Worm (Caenorhabditis elegans): Measurements from ENCODE around the gene drr-2.

ce11 chrIII:13642776-13643175 is 594 bp downstream of the drr-2 start:
- no peak for TF ChIP-seq ztf-11 (tag; optimal IDR thresholded peaks at IDR 0.05)
- TF ChIP-seq snpc-4 (tag; optimal IDR thresholded peaks at IDR 0.05) = no peak
- no peak for TF ChIP-seq ceh-82 (tag; optimal IDR thresholded peaks at IDR 0.05)
- TF ChIP-seq unc-55 (GFP tag; optimal IDR thresholded peaks at IDR 0.05) = no peak
- TF ChIP-seq nhr-23 (tag; optimal IDR thresholded peaks at IDR 0.05) = no peak
- no peak for TF ChIP-seq ama-1 (optimal IDR thresholded peaks at IDR 0.05)

Data from whole organism, L2 larva.